Worm (Caenorhabditis elegans) whole organism, L2 larva: Measurements from ENCODE around the gene R13D11.3.

Experiments used
- C34F6.9 ChIP-seq: fragments of 150-350 bp; optimal IDR thresholded peaks from 2 replicates; lab custom pipeline; 2014; ENCODE audit warnings: missing biosample characterization, missing genetic modification characterization
- F13H6.1 ChIP-seq: sonication (generic microtip); optimal IDR thresholded peaks from 2 replicates; lab custom pipeline; 2016; ENCODE audit warnings: missing genetic modification characterization, missing compliant biosample characterization
- R02D3.7 ChIP-seq: fragments of 150-350 bp; optimal IDR thresholded peaks from 2 replicates; lab custom pipeline; 2014; ENCODE audit warnings: missing biosample characterization, missing genetic modification characterization
- Y55F3AM.14 ChIP-seq: fragments of 200-800 bp; sonication (Bioruptor generic); optimal IDR thresholded peaks from 2 replicates; lab custom pipeline; 2018; ENCODE audit warnings: mild to moderate bottlenecking, missing genetic modification characterization, missing compliant biosample characterization
- ZK546.5 ChIP-seq: sonication (generic microtip); optimal IDR thresholded peaks from 2 replicates; lab custom pipeline; 2017; ENCODE audit warnings: missing biosample characterization, missing genetic modification characterization
- alr-1 ChIP-seq: fragments of 150-350 bp; optimal IDR thresholded peaks from 2 replicates; lab custom pipeline; 2014; ENCODE audit warnings: missing biosample characterization, missing genetic modification characterization
- aly-2 ChIP-seq: fragments of 150-350 bp; optimal IDR thresholded peaks from 2 replicates; lab custom pipeline; 2014; ENCODE audit warnings: missing biosample characterization, missing genetic modification characterization
- ama-1 ChIP-seq: fragments of 150-350 bp; optimal IDR thresholded peaks from 2 replicates; lab custom pipeline; 2018; ENCODE audit warnings: inconsistent platforms
- blmp-1 ChIP-seq: sonication (generic microtip); optimal IDR thresholded peaks from 2 replicates; lab custom pipeline; 2017; ENCODE audit warnings: missing genetic modification characterization, mild to moderate bottlenecking, missing compliant biosample characterization, antibody characterized with exemption, moderate library complexity; ENCODE audit not compliant: insufficient read depth
- ceh-16 ChIP-seq: fragments of 150-350 bp; optimal IDR thresholded peaks from 2 replicates; lab custom pipeline; 2014; ENCODE audit warnings: missing biosample characterization, missing genetic modification characterization
- ceh-82 ChIP-seq: fragments of 150-350 bp; optimal IDR thresholded peaks from 2 replicates; lab custom pipeline; 2014; ENCODE audit warnings: missing biosample characterization, missing genetic modification characterization
- crh-2 ChIP-seq: sonication (generic microtip); optimal IDR thresholded peaks from 2 replicates; lab custom pipeline; 2017; ENCODE audit warnings: missing biosample characterization, missing genetic modification characterization
- dmd-4 ChIP-seq: sonication (generic microtip); optimal IDR thresholded peaks from 2 replicates; lab custom pipeline; 2017; ENCODE audit warnings: missing biosample characterization, missing genetic modification characterization
- egl-27 ChIP-seq: sonication (generic microtip); optimal IDR thresholded peaks from 3 replicates; lab custom pipeline; 2017; ENCODE audit warnings: missing biosample characterization, missing genetic modification reagents, missing genetic modification characterization
- elt-1 ChIP-seq: fragments of 150-350 bp; optimal IDR thresholded peaks from 2 replicates; lab custom pipeline; 2014; ENCODE audit warnings: missing biosample characterization, missing genetic modification characterization
- elt-3 ChIP-seq: sonication (generic microtip); optimal IDR thresholded peaks from 2 replicates; lab custom pipeline; 2017; ENCODE audit warnings: missing biosample characterization, missing genetic modification characterization
- fos-1 ChIP-seq: fragments of 150-350 bp; optimal IDR thresholded peaks from 2 replicates; lab custom pipeline; 2014; ENCODE audit warnings: missing biosample characterization, missing genetic modification characterization
- gmeb-1 ChIP-seq: fragments of 150-350 bp; optimal IDR thresholded peaks from 2 replicates; lab custom pipeline; 2014; ENCODE audit warnings: missing biosample characterization, missing genetic modification characterization
- lin-11 ChIP-seq: fragments of 150-350 bp; sonication (generic microtip); optimal IDR thresholded peaks from 2 replicates; lab custom pipeline; 2014; ENCODE audit warnings: missing biosample characterization, missing genetic modification characterization, inconsistent platforms, mixed read lengths
- lin-13 ChIP-seq: fragments of 150-350 bp; optimal IDR thresholded peaks from 2 replicates; lab custom pipeline; 2014; ENCODE audit warnings: missing biosample characterization, missing genetic modification reagents, missing genetic modification characterization
- lin-39 ChIP-seq: fragments of 150-350 bp; optimal IDR thresholded peaks from 2 replicates; lab custom pipeline; 2014; ENCODE audit warnings: missing biosample characterization, missing genetic modification reagents, missing genetic modification characterization
- lsy-2 ChIP-seq, 2 experiments: fragments of 150-350 bp in 1 of 2; sonication (generic microtip) in 1 of 2; optimal IDR thresholded peaks; 2 replicates each; lab custom pipeline; 2014 to 2017; ENCODE audit warnings: missing biosample characterization in 2 of 2, missing genetic modification characterization in 2 of 2
- mab-5 ChIP-seq: fragments of 150-350 bp; optimal IDR thresholded peaks from 2 replicates; lab custom pipeline; 2014; ENCODE audit warnings: missing biosample characterization, missing genetic modification characterization
- mbf-1 ChIP-seq: sonication (generic microtip); optimal IDR thresholded peaks from 2 replicates; lab custom pipeline; 2017; ENCODE audit warnings: missing biosample characterization, missing genetic modification characterization
- mdl-1 ChIP-seq, 2 experiments: fragments of 150-350 bp in 1 of 2; sonication (generic microtip) in 1 of 2; optimal IDR thresholded peaks; 2 replicates each; lab custom pipeline; 2017; ENCODE audit warnings: missing biosample characterization in 2 of 2, missing genetic modification characterization in 2 of 2
- nhr-10 ChIP-seq: sonication (generic microtip); optimal IDR thresholded peaks from 2 replicates; lab custom pipeline; 2017; ENCODE audit warnings: missing biosample characterization, missing genetic modification characterization
- nhr-11 ChIP-seq: fragments of 150-350 bp; optimal IDR thresholded peaks from 2 replicates; lab custom pipeline; 2014; ENCODE audit warnings: missing biosample characterization, missing genetic modification characterization
- nhr-12 ChIP-seq: fragments of 150-350 bp; optimal IDR thresholded peaks from 2 replicates; lab custom pipeline; 2014; ENCODE audit warnings: missing biosample characterization, missing genetic modification characterization
- nhr-129 ChIP-seq: fragments of 150-350 bp; optimal IDR thresholded peaks from 2 replicates; lab custom pipeline; 2014; ENCODE audit warnings: missing biosample characterization, missing genetic modification characterization
- nhr-21 ChIP-seq: fragments of 150-350 bp; optimal IDR thresholded peaks from 2 replicates; lab custom pipeline; 2014; ENCODE audit warnings: missing biosample characterization, missing genetic modification characterization
- nhr-23 ChIP-seq: fragments of 150-350 bp; optimal IDR thresholded peaks from 2 replicates; lab custom pipeline; 2014; ENCODE audit warnings: missing biosample characterization, missing genetic modification reagents, missing genetic modification characterization
- nhr-237 ChIP-seq: fragments of 150-350 bp; optimal IDR thresholded peaks from 2 replicates; lab custom pipeline; 2014; ENCODE audit warnings: missing biosample characterization, missing genetic modification characterization
- nhr-25 ChIP-seq: fragments of 150-350 bp; sonication (generic microtip); optimal IDR thresholded peaks from 3 replicates; lab custom pipeline; 2014; ENCODE audit warnings: missing biosample characterization, missing genetic modification characterization
- nhr-6 ChIP-seq: fragments of 150-350 bp; optimal IDR thresholded peaks from 2 replicates; lab custom pipeline; 2014; ENCODE audit warnings: missing biosample characterization, missing genetic modification characterization
- nhr-77 ChIP-seq: fragments of 150-350 bp; optimal IDR thresholded peaks from 2 replicates; lab custom pipeline; 2014; ENCODE audit warnings: missing biosample characterization, missing genetic modification characterization
- peb-1 ChIP-seq: fragments of 150-350 bp; optimal IDR thresholded peaks from 2 replicates; lab custom pipeline; 2014; ENCODE audit warnings: missing biosample characterization, missing genetic modification characterization
- sem-4 ChIP-seq: fragments of 150-350 bp; optimal IDR thresholded peaks from 2 replicates; lab custom pipeline; 2014; ENCODE audit warnings: missing biosample characterization, missing genetic modification reagents, missing genetic modification characterization
- skn-1 ChIP-seq: sonication (generic microtip); optimal IDR thresholded peaks from 2 replicates; lab custom pipeline; 2017; ENCODE audit warnings: missing biosample characterization, missing genetic modification characterization
- sma-3 ChIP-seq: sonication (generic microtip); optimal IDR thresholded peaks from 2 replicates; lab custom pipeline; 2016; ENCODE audit warnings: missing genetic modification reagents, missing genetic modification characterization, missing compliant biosample characterization
- sma-9 ChIP-seq, 2 experiments: fragments of 150-350 bp in 1 of 2; sonication (generic microtip) in 1 of 2; optimal IDR thresholded peaks; 2 replicates each; lab custom pipeline; 2014 to 2016; ENCODE audit warnings: missing genetic modification characterization in 2 of 2, mild to moderate bottlenecking in 1 of 2, missing biosample characterization in 1 of 2, missing compliant biosample characterization in 1 of 2, missing genetic modification reagents in 1 of 2, moderate library complexity in 1 of 2
- snpc-4 ChIP-seq: fragments of 150-350 bp; optimal IDR thresholded peaks from 2 replicates; lab custom pipeline; 2014; ENCODE audit warnings: missing biosample characterization, missing genetic modification characterization
- unc-39 ChIP-seq: fragments of 150-350 bp; optimal IDR thresholded peaks from 2 replicates; lab custom pipeline; 2014; ENCODE audit warnings: missing biosample characterization, missing genetic modification characterization
- unc-55 ChIP-seq: fragments of 150-350 bp; sonication (generic microtip); optimal IDR thresholded peaks from 3 replicates; lab custom pipeline; 2014; ENCODE audit warnings: missing biosample characterization, missing genetic modification reagents, missing genetic modification characterization
- unc-62 ChIP-seq: fragments of 150-350 bp; optimal IDR thresholded peaks from 2 replicates; lab custom pipeline; 2014; ENCODE audit warnings: missing biosample characterization, missing genetic modification reagents, missing genetic modification characterization
- zag-1 ChIP-seq: fragments of 150-350 bp; optimal IDR thresholded peaks from 2 replicates; lab custom pipeline; 2014; ENCODE audit warnings: missing biosample characterization, missing genetic modification characterization
- ztf-1 ChIP-seq: fragments of 200-800 bp; sonication (Bioruptor generic); conservative IDR thresholded peaks from 2 replicates; pipeline ENCODE4 v1.3.6; 2022; ENCODE audit warnings: missing genetic modification characterization, missing compliant biosample characterization
- ztf-11 ChIP-seq: sonication (generic microtip); optimal IDR thresholded peaks from 2 replicates; lab custom pipeline; 2017; ENCODE audit warnings: missing biosample characterization, missing genetic modification characterization
- ztf-4 ChIP-seq: fragments of 150-350 bp; optimal IDR thresholded peaks from 2 replicates; lab custom pipeline; 2014; ENCODE audit warnings: missing biosample characterization, missing genetic modification characterization

R13D11.3 gene

ce11 chrV:773256-773655, 41.6 kb upstream of the R13D11.3 start, which contains the start of gene sti-1 (continued):
- TF ChIP-seq ceh-82 (tag; lab: Kevin White, UChicago) (peak; percentile 22), sem-4 (tag; lab: Kevin White, UChicago) (peak; percentile 76), egl-27 (peak; percentile 72), fos-1 (tag; lab: Kevin White, UChicago) (peak; percentile 66)

- no peak for TF ChIP-seq sem-4 (tag; lab: Kevin White, UChicago)
- TF ChIP-seq, all 48 proteins: peak for 0
Measured at ce11 chrV:774341-774740, 40.5 kb upstream of the R13D11.3 start.

DNA sequence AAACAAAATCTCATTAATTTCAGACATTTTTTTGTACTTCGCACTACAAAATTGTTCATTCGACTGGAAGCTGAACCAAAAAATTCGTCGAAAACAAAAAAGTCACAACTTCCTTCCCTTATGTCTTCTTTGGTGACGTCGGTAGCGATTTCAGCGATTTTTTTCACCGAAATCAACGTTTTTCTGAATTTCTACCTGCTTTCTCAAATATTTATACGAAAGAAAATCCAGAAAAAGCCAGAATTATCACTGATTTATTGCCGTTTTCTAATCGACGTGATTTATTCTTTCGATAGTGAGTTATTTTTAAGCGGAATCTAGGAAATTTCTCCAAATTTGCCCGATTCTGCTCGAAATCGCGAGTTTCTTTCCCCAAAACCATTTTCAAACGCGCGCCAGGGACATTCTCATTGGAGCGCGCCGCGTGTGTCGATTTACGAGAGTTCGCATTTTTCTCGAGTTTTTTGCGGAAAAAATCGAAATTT, 39.9 kb upstream of the R13D11.3 start, which contains the start of gene srbc-58:
Gene srbc-58 (plus strand): TSS at position 121 of the 485 bp plus-strand sequence.
- TF ChIP-seq nhr-77 (tag; lab: Kevin White, UChicago) (no peak), lin-13 (peak; percentile 9), aly-2 (tag; lab: Kevin White, UChicago) (no peak), blmp-1 (tag; lab: Kevin White, UChicago) (no peak), nhr-129 (tag; lab: Kevin White, UChicago) (peak; percentile 16), unc-39 (tag; lab: Kevin White, UChicago) (no peak), dmd-4 (tag; lab: Kevin White, UChicago) (no peak), unc-55 (peak; percentile 34), peb-1 (tag; lab: Kevin White, UChicago) (no peak), nhr-10 (tag; lab: Kevin White, UChicago) (no peak), R02D3.7 (tag; lab: Kevin White, UChicago) (no peak), unc-62 (GFP tag; lab: Kevin White, UChicago) (no peak), sma-9 (GFP tag; optimal IDR thresholded peaks at IDR 0.05; lab: Kevin White, UChicago) (no peak), sma-9 (tag; optimal IDR thresholded peaks at IDR 0.05; lab: Kevin White, UChicago) (no peak), C34F6.9 (tag; lab: Kevin White, UChicago) (peak; percentile 29), nhr-11 (tag; lab: Kevin White, UChicago) (no peak), ztf-4 (tag; lab: Kevin White, UChicago) (peak; percentile 41), F13H6.1 (peak; percentile 3), skn-1 (no peak), ztf-1 (GFP tag; lab: Robert Waterston, UW) (no peak), egl-27 (no peak), lin-11 (no peak), nhr-237 (no peak), lsy-2 (tag; optimal IDR thresholded peaks at IDR 0.05; lab: Kevin White, UChicago) (peak in 1 of 2 experiments; percentile 13), gmeb-1 (tag; lab: Kevin White, UChicago) (peak; percentile 23), mdl-1 (tag; optimal IDR thresholded peaks at IDR 0.05; lab: Kevin White, UChicago) (no peak), elt-1 (tag; lab: Kevin White, UChicago) (no peak), nhr-12 (tag; lab: Kevin White, UChicago) (no peak), Y55F3AM.14 (GFP tag; lab: Kevin White, UChicago) (no peak), crh-2 (peak; percentile 27), zag-1 (tag; lab: Kevin White, UChicago) (no peak), lin-39 (no peak), elt-3 (tag; lab: Kevin White, UChicago) (no peak), nhr-21 (tag; lab: Kevin White, UChicago) (no peak), nhr-23 (tag; lab: Kevin White, UChicago) (no peak), nhr-25 (tag; lab: Kevin White, UChicago) (no peak), sem-4 (tag; lab: Kevin White, UChicago) (no peak), ama-1 (lab: Kevin White, UChicago) (peak; percentile 70), alr-1 (tag; lab: Kevin White, UChicago) (no peak), nhr-6 (tag; lab: Kevin White, UChicago) (no peak), ceh-16 (tag; lab: Kevin White, UChicago) (no peak), mab-5 (tag; lab: Kevin White, UChicago) (no peak), ZK546.5 (no peak), ztf-11 (no peak), snpc-4 (tag; lab: Kevin White, UChicago) (no peak), sma-3 (GFP tag; lab: Kevin White, UChicago) (no peak), mbf-1 (tag; lab: Kevin White, UChicago) (no peak), ceh-82 (tag; lab: Kevin White, UChicago) (no peak), fos-1 (tag; lab: Kevin White, UChicago) (no peak)
